Fruit fly (Drosophila melanogaster): ENCODE data around the gene CG4045.

The CG4045 gene

DNA sequence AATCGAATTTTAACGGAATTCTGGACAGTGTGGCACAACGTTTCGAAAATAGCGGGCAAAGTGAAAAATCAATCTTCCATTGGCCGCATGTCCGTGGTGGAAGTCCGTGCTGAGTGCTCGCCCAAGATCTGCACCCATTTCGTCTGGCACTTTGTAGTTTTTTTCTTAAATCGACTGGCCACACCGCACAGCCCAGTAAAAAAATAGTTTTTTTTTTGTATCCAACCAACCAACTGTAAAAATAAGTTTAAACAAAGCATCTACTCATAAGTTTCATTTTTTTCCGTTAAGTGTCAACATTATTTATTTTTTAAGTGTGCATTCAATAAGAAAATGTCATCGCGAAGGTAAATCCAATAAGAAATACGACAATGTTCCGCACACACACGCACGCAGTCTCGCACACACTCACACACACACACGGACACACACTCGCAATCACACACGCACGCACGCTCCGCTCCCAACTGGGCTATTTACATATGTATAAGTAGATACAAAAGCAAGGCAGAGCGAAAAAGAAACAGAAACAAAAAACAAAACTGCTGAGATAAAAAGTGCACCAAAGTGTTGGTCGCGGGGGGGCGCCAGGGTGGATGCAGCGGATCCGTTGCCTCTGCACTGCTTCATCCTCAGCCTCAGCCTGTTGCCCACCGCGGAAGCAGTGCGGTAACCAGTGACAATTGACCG is 18.5 kb upstream of the CG4045 start, which contains the start of gene csw (continued):
- TF ChIP-seq fd64A (GFP tag; optimal IDR thresholded peaks at IDR 0.05) (no peak), trh (GFP tag; optimal IDR thresholded peaks at IDR 0.05) (peak; percentile 1), knrl (GFP tag; IDR thresholded peaks at IDR 0.05; ENCODE audit: partially characterized antibody) (peak; percentile 21; the same call in 1 of the 3 replicates), CG30403 (GFP tag; optimal IDR thresholded peaks at IDR 0.05) (peak; percentile 31), Camta (GFP tag; optimal IDR thresholded peaks at IDR 0.05) (peak; percentile 12), tin (GFP tag; optimal IDR thresholded peaks at IDR 0.05) (peak; percentile 18), Dll (GFP tag; IDR thresholded peaks at IDR 0.05; ENCODE audit: partially characterized antibody) (no peak), CG7372 (GFP tag; IDR thresholded peaks at IDR 0.05) (no peak), CG31388 (GFP tag; optimal IDR thresholded peaks at IDR 0.05) (no peak), zfh2 (GFP tag; optimal IDR thresholded peaks at IDR 0.05) (peak; percentile 63), vnd (GFP tag; IDR thresholded peaks at IDR 0.05; ENCODE audit: partially characterized antibody) (no peak), gsb (GFP tag; IDR thresholded peaks at IDR 0.05) (no peak), chif (GFP tag; optimal IDR thresholded peaks at IDR 0.05) (peak; percentile 0 to 54), fd3F (GFP tag; optimal IDR thresholded peaks at IDR 0.05) (no peak), luna (GFP tag; optimal IDR thresholded peaks at IDR 0.05) (no peak), Ets97D (GFP tag; optimal IDR thresholded peaks at IDR 0.05) (peak; percentile 91), Bteb2 (GFP tag; optimal IDR thresholded peaks at IDR 0.05) (peak; percentile 57), gsb-n (tag; optimal IDR thresholded peaks at IDR 0.05) (peak; percentile 16), Blimp-1 (GFP tag; optimal IDR thresholded peaks at IDR 0.05) (peak; percentile 29), bab2 (GFP tag; optimal IDR thresholded peaks at IDR 0.05) (peak; percentile 6), Ptx1 (GFP tag; IDR thresholded peaks at IDR 0.05) (no peak), lola (GFP tag; optimal IDR thresholded peaks at IDR 0.05) (peak in 1 of 3 experiments; percentile 60), insv (GFP tag; optimal IDR thresholded peaks at IDR 0.05) (peak; percentile 39 to 95), CG13287 (GFP tag; IDR thresholded peaks at IDR 0.05; ENCODE audit: partially characterized antibody) (peak; percentile 24; the same call in 1 of the 2 replicates), stwl (tag; optimal IDR thresholded peaks at IDR 0.05) (peak; percentile 54), Oaz (GFP tag; IDR thresholded peaks at IDR 0.05) (no peak), NC2α (GFP tag; optimal IDR thresholded peaks at IDR 0.05) (no peak), en (GFP tag; optimal IDR thresholded peaks at IDR 0.05) (no peak), fd102C (GFP tag; optimal IDR thresholded peaks at IDR 0.05) (no peak), CG13123 (GFP tag; optimal IDR thresholded peaks at IDR 0.05) (no peak), D (optimal IDR thresholded peaks at IDR 0.05) (no peak), D (GFP tag; optimal IDR thresholded peaks at IDR 0.05) (no peak), Asciz (GFP tag; optimal IDR thresholded peaks at IDR 0.05) (peak; percentile 53), NC2β (GFP tag; optimal IDR thresholded peaks at IDR 0.05) (peak; percentile 44), maf-S (GFP tag; optimal IDR thresholded peaks at IDR 0.05) (peak; percentile 38), C15 (GFP tag; IDR thresholded peaks at IDR 0.05) (no peak), Hr3 (GFP tag; optimal IDR thresholded peaks at IDR 0.05) (peak; percentile 3), CG8290 (GFP tag; optimal IDR thresholded peaks at IDR 0.05) (peak; percentile 38), CG8290 (tag; optimal IDR thresholded peaks at IDR 0.05) (peak in 1 of 2 experiments; percentile 78), Atf-2 (GFP tag; optimal IDR thresholded peaks at IDR 0.05) (peak; percentile 6), CG32772 (GFP tag; IDR thresholded peaks at IDR 0.05) (peak; percentile 82), pita (GFP tag; optimal IDR thresholded peaks at IDR 0.05) (peak; percentile 93), CG18011 (GFP tag; optimal IDR thresholded peaks at IDR 0.05) (peak; percentile 95), usp (GFP tag; optimal IDR thresholded peaks at IDR 0.05) (no peak), Dbx (GFP tag; IDR thresholded peaks at IDR 0.05) (peak; percentile 53; the same call in 2 of the 3 replicates), CG3995 (GFP tag; optimal IDR thresholded peaks at IDR 0.05) (peak; percentile 20), cg (GFP tag; optimal IDR thresholded peaks at IDR 0.05) (peak; percentile 99), CkIIα-i1 (GFP tag; IDR thresholded peaks at IDR 0.05) (no peak), lov (optimal IDR thresholded peaks at IDR 0.05) (no peak), lov (GFP tag; IDR thresholded peaks at IDR 0.05) (no peak)

Measured in whole organism, embryonic.